Worm (Caenorhabditis elegans) whole organism, L2 larva: Measurements from ENCODE around the gene E04F6.6.
A peak's percentile ranks its signal among the peaks of the same experiment; 100 is the strongest.

Experiments used
- C34F6.9 ChIP-seq: fragments of 150-350 bp; optimal IDR thresholded peaks from 2 replicates; lab custom pipeline; 2014; ENCODE audit warnings: missing biosample characterization, missing genetic modification characterization
- R02D3.7 ChIP-seq: fragments of 150-350 bp; optimal IDR thresholded peaks from 2 replicates; lab custom pipeline; 2014; ENCODE audit warnings: missing biosample characterization, missing genetic modification characterization
- ZK546.5 ChIP-seq: sonication (generic microtip); optimal IDR thresholded peaks from 2 replicates; lab custom pipeline; 2017; ENCODE audit warnings: missing biosample characterization, missing genetic modification characterization
- alr-1 ChIP-seq: fragments of 150-350 bp; optimal IDR thresholded peaks from 2 replicates; lab custom pipeline; 2014; ENCODE audit warnings: missing biosample characterization, missing genetic modification characterization
- aly-2 ChIP-seq: fragments of 150-350 bp; optimal IDR thresholded peaks from 2 replicates; lab custom pipeline; 2014; ENCODE audit warnings: missing biosample characterization, missing genetic modification characterization
- ama-1 ChIP-seq: fragments of 150-350 bp; optimal IDR thresholded peaks from 2 replicates; lab custom pipeline; 2018; ENCODE audit warnings: inconsistent platforms
- ceh-16 ChIP-seq: fragments of 150-350 bp; optimal IDR thresholded peaks from 2 replicates; lab custom pipeline; 2014; ENCODE audit warnings: missing biosample characterization, missing genetic modification characterization
- ceh-82 ChIP-seq: fragments of 150-350 bp; optimal IDR thresholded peaks from 2 replicates; lab custom pipeline; 2014; ENCODE audit warnings: missing biosample characterization, missing genetic modification characterization
- egl-27 ChIP-seq: sonication (generic microtip); optimal IDR thresholded peaks from 3 replicates; lab custom pipeline; 2017; ENCODE audit warnings: missing biosample characterization, missing genetic modification reagents, missing genetic modification characterization
- elt-1 ChIP-seq: fragments of 150-350 bp; optimal IDR thresholded peaks from 2 replicates; lab custom pipeline; 2014; ENCODE audit warnings: missing biosample characterization, missing genetic modification characterization
- elt-3 ChIP-seq: sonication (generic microtip); optimal IDR thresholded peaks from 2 replicates; lab custom pipeline; 2017; ENCODE audit warnings: missing biosample characterization, missing genetic modification characterization
- lin-11 ChIP-seq: fragments of 150-350 bp; sonication (generic microtip); optimal IDR thresholded peaks from 2 replicates; lab custom pipeline; 2014; ENCODE audit warnings: missing biosample characterization, missing genetic modification characterization, inconsistent platforms, mixed read lengths
- lin-13 ChIP-seq: fragments of 150-350 bp; optimal IDR thresholded peaks from 2 replicates; lab custom pipeline; 2014; ENCODE audit warnings: missing biosample characterization, missing genetic modification reagents, missing genetic modification characterization
- lsy-2 ChIP-seq, 2 experiments: fragments of 150-350 bp in 1 of 2; sonication (generic microtip) in 1 of 2; optimal IDR thresholded peaks; 2 replicates each; lab custom pipeline; 2014 to 2017; ENCODE audit warnings: missing biosample characterization in 2 of 2, missing genetic modification characterization in 2 of 2
- mbf-1 ChIP-seq: sonication (generic microtip); optimal IDR thresholded peaks from 2 replicates; lab custom pipeline; 2017; ENCODE audit warnings: missing biosample characterization, missing genetic modification characterization
- mdl-1 ChIP-seq, 2 experiments: fragments of 150-350 bp in 1 of 2; sonication (generic microtip) in 1 of 2; optimal IDR thresholded peaks; 2 replicates each; lab custom pipeline; 2017; ENCODE audit warnings: missing biosample characterization in 2 of 2, missing genetic modification characterization in 2 of 2
- nhr-10 ChIP-seq: sonication (generic microtip); optimal IDR thresholded peaks from 2 replicates; lab custom pipeline; 2017; ENCODE audit warnings: missing biosample characterization, missing genetic modification characterization
- nhr-12 ChIP-seq: fragments of 150-350 bp; optimal IDR thresholded peaks from 2 replicates; lab custom pipeline; 2014; ENCODE audit warnings: missing biosample characterization, missing genetic modification characterization
- nhr-129 ChIP-seq: fragments of 150-350 bp; optimal IDR thresholded peaks from 2 replicates; lab custom pipeline; 2014; ENCODE audit warnings: missing biosample characterization, missing genetic modification characterization
- nhr-23 ChIP-seq: fragments of 150-350 bp; optimal IDR thresholded peaks from 2 replicates; lab custom pipeline; 2014; ENCODE audit warnings: missing biosample characterization, missing genetic modification reagents, missing genetic modification characterization
- nhr-237 ChIP-seq: fragments of 150-350 bp; optimal IDR thresholded peaks from 2 replicates; lab custom pipeline; 2014; ENCODE audit warnings: missing biosample characterization, missing genetic modification characterization
- nhr-25 ChIP-seq: fragments of 150-350 bp; sonication (generic microtip); optimal IDR thresholded peaks from 3 replicates; lab custom pipeline; 2014; ENCODE audit warnings: missing biosample characterization, missing genetic modification characterization
- nhr-6 ChIP-seq: fragments of 150-350 bp; optimal IDR thresholded peaks from 2 replicates; lab custom pipeline; 2014; ENCODE audit warnings: missing biosample characterization, missing genetic modification characterization
- nhr-77 ChIP-seq: fragments of 150-350 bp; optimal IDR thresholded peaks from 2 replicates; lab custom pipeline; 2014; ENCODE audit warnings: missing biosample characterization, missing genetic modification characterization
- peb-1 ChIP-seq: fragments of 150-350 bp; optimal IDR thresholded peaks from 2 replicates; lab custom pipeline; 2014; ENCODE audit warnings: missing biosample characterization, missing genetic modification characterization
- skn-1 ChIP-seq: sonication (generic microtip); optimal IDR thresholded peaks from 2 replicates; lab custom pipeline; 2017; ENCODE audit warnings: missing biosample characterization, missing genetic modification characterization
- snpc-4 ChIP-seq: fragments of 150-350 bp; optimal IDR thresholded peaks from 2 replicates; lab custom pipeline; 2014; ENCODE audit warnings: missing biosample characterization, missing genetic modification characterization
- unc-55 ChIP-seq: fragments of 150-350 bp; sonication (generic microtip); optimal IDR thresholded peaks from 3 replicates; lab custom pipeline; 2014; ENCODE audit warnings: missing biosample characterization, missing genetic modification reagents, missing genetic modification characterization
- ztf-1 ChIP-seq: fragments of 200-800 bp; sonication (Bioruptor generic); conservative IDR thresholded peaks from 2 replicates; pipeline ENCODE4 v1.3.6; 2022; ENCODE audit warnings: missing genetic modification characterization, missing compliant biosample characterization
- ztf-11 ChIP-seq: sonication (generic microtip); optimal IDR thresholded peaks from 2 replicates; lab custom pipeline; 2017; ENCODE audit warnings: missing biosample characterization, missing genetic modification characterization
- ztf-4 ChIP-seq: fragments of 150-350 bp; optimal IDR thresholded peaks from 2 replicates; lab custom pipeline; 2014; ENCODE audit warnings: missing biosample characterization, missing genetic modification characterization

Gene E04F6.6

ce11 chrII:7224074-7224473 lies 24.7 kb upstream of the E04F6.6 start:
- no peak for TF ChIP-seq aly-2 (tag; lab: Kevin White, UChicago)

DNA sequence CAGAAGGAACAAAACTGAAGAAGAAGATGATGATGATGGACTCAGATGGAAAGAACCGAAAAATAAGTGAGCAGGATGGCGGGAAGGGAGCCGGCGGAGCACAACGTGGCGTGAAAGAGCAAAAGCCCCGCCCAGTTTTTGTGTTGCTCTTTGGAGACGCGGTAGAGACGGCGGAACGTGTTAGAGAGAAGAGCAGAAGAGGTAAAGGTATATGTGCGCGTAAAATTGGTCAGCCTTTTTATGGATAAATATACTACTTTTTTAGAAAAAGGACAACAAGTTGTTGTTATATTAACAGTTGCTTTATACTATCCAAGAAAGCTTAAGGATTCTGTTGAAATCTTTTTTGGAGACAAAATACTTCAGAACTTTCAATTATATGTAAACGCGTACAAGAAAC lies 17.7 kb upstream of the E04F6.6 start, which contains the start of gene E04F6.10:
E04F6.10 (minus strand) TSS at position 101 of the 400 bp plus-strand sequence.
- TF ChIP-seq alr-1 (tag; lab: Kevin White, UChicago) (no peak), mdl-1 (tag; optimal IDR thresholded peaks at IDR 0.05; lab: Kevin White, UChicago) (no peak), lin-13 (no peak), aly-2 (tag; lab: Kevin White, UChicago) (no peak), nhr-237 (tag; lab: Kevin White, UChicago) (no peak), ceh-16 (tag; lab: Kevin White, UChicago) (no peak), lsy-2 (tag; optimal IDR thresholded peaks at IDR 0.05; lab: Kevin White, UChicago) (no peak), peb-1 (tag; lab: Kevin White, UChicago) (no peak), nhr-23 (tag; lab: Kevin White, UChicago) (no peak), nhr-10 (no peak)

DNA sequence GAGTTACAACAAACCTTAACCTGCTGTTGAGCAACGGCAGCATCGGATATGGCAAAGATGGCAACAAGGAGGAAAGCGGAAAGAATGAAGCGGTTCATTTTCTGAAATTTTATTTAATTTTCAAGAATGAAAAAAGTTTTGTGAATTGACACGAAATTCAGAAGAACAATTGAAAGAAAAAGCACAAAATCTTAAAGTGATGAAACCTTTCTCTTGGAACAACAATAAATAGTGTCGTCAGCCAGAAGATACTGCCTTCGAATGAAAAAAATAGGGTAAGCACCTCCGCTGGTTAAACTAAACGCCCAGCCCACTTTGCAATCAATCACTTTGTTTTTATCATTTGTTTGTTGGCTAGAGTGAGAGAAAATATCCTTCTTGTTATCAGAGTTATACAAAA lies 12.7 kb upstream of the E04F6.6 start, which contains the start of gene E04F6.9:
E04F6.9 (minus strand) TSS at position 101 of the 400 bp plus-strand sequence.
- TF ChIP-seq R02D3.7 (tag; lab: Kevin White, UChicago) (no peak), unc-55 (GFP tag; lab: Kevin White, UChicago) (no peak), alr-1 (tag; lab: Kevin White, UChicago) (no peak), egl-27 (tag; lab: Kevin White, UChicago) (no peak), skn-1 (tag; lab: Kevin White, UChicago) (no peak), peb-1 (tag; lab: Kevin White, UChicago) (no peak), snpc-4 (tag; lab: Kevin White, UChicago) (no peak), nhr-12 (tag; lab: Kevin White, UChicago) (no peak), mbf-1 (tag; lab: Kevin White, UChicago) (no peak), nhr-23 (tag; lab: Kevin White, UChicago) (no peak), nhr-25 (tag; lab: Kevin White, UChicago) (no peak), ZK546.5 (tag; lab: Kevin White, UChicago) (no peak), ztf-4 (tag; lab: Kevin White, UChicago) (no peak), elt-3 (tag; lab: Kevin White, UChicago) (no peak), nhr-129 (tag; lab: Kevin White, UChicago) (no peak), aly-2 (tag; lab: Kevin White, UChicago) (no peak), ceh-82 (tag; lab: Kevin White, UChicago) (no peak), nhr-6 (tag; lab: Kevin White, UChicago) (no peak), ztf-11 (tag; lab: Kevin White, UChicago) (no peak)
- TF ChIP-seq, all 48 proteins: peak for 0

DNA sequence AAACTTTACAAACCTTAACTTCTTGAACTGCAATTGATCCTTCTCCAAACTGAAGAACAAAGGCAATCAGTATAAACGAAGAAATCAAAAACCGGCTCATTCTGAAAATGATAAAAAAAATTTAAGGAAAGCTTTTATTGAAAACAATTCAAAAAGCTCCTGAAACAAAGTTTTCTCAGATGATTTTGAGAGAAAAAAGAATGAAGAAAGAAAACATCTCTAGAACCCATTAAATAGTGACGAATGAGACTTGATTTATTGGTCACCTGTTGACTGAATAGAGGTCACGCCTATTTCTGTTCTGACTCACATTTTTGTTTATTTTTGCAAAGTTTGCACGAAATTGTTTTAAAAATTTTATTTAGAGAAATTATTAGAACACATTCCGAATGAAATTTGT lies 11.9 kb upstream of the E04F6.6 start, which contains the start of gene E04F6.8:
E04F6.8 (minus strand) TSS at position 101 of the 400 bp plus-strand sequence.
- peak in 1 of 2 experiments; percentile 36 for TF ChIP-seq lsy-2 (tag; optimal IDR thresholded peaks at IDR 0.05; lab: Kevin White, UChicago)
- TF ChIP-seq egl-27 (tag; lab: Kevin White, UChicago) = no peak

DNA sequence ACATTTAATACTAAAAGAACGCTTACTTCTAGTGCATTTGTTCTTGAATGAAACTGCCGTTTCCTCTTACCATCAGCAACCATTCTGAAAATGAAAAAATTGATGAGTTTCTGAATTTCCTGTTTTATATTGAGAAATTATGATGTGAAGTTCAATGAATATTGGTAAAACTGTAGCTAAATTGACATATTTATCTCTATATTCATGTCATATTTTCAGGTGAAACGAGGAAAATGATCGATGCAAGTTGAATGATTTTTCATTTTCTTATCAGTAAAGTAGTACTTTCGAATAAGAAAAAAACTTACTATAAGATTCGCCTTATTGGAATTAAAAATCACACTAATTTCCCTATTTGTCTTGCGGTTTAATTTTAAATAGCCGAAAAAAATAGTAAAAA lies 10.8 kb upstream of the E04F6.6 start, which contains the start of gene E04F6.15:
E04F6.15 (minus strand) TSS at position 101 of the 400 bp plus-strand sequence.
- TF ChIP-seq lin-13 (no peak), ztf-4 (tag; lab: Kevin White, UChicago) (no peak)

ce11 chrII:7208184-7208583 lies 8.8 kb upstream of the E04F6.6 start, which contains the start of gene dhs-7:
TSS of gene dhs-7 (minus strand) at chrII:7208460.
- TF ChIP-seq lin-11 (tag; lab: Kevin White, UChicago) = no peak
- no peak for TF ChIP-seq lsy-2 (tag; optimal IDR thresholded peaks at IDR 0.05; lab: Kevin White, UChicago)
- TF ChIP-seq ztf-1 (GFP tag; lab: Robert Waterston, UW) = no peak
- TF ChIP-seq elt-1 (tag; lab: Kevin White, UChicago) = no peak
- no peak for TF ChIP-seq C34F6.9 (tag; lab: Kevin White, UChicago)
- no peak for TF ChIP-seq nhr-77 (tag; lab: Kevin White, UChicago)
- TF ChIP-seq alr-1 (tag; lab: Kevin White, UChicago) = no peak
- no peak for TF ChIP-seq ama-1 (lab: Kevin White, UChicago)
